Fruit fly (Drosophila melanogaster) whole organism, embryonic: ENCODE measurements around the gene UQCR-C1.
A peak's percentile ranks its signal among the peaks of the same experiment; 100 is the strongest.

ENCODE experiments used
- CG10147 ChIP-seq: fragments of 200-800 bp; sonication (Bioruptor generic); optimal IDR thresholded peaks from 2 replicates; lab custom pipeline; 2019; ENCODE audit warnings: missing biosample characterization, mild to moderate bottlenecking, missing genetic modification characterization, moderate library complexity
- CG10979 ChIP-seq: fragments of 200-800 bp; sonication (Bioruptor generic); optimal IDR thresholded peaks from 2 replicates; lab custom pipeline; 2018; ENCODE audit warnings: missing biosample characterization, mild to moderate bottlenecking, missing genetic modification characterization, moderate library complexity
- CG11085 ChIP-seq: fragments of 200-800 bp; sonication (Bioruptor generic); IDR thresholded peaks from 2 replicates; pipeline ENCODE4 v1.3.6; 2022; ENCODE audit warnings: missing biosample characterization, missing genetic modification characterization
- CG11456 ChIP-seq: fragments of 200-800 bp; sonication (Bioruptor generic); IDR thresholded peaks from 3 replicates; pipeline ENCODE4 v1.3.6; 2022; ENCODE audit warnings: missing biosample characterization, missing genetic modification characterization
- CG11696 ChIP-seq: fragments of 200-800 bp; sonication (Bioruptor generic); IDR thresholded peaks from 2 replicates; pipeline ENCODE4 v1.3.6; 2022; ENCODE audit warnings: missing biosample characterization, missing genetic modification characterization
- CG13296 ChIP-seq: fragments of 200-800 bp; sonication (Bioruptor generic); optimal IDR thresholded peaks from 3 replicates; lab custom pipeline; 2018; ENCODE audit warnings: missing biosample characterization, mild to moderate bottlenecking, missing genetic modification characterization
- CG13624 ChIP-seq: fragments of 200-800 bp; sonication (Bioruptor generic); optimal IDR thresholded peaks from 2 replicates; lab custom pipeline; 2016; ENCODE audit warnings: missing biosample characterization, missing genetic modification characterization
- CG1529 ChIP-seq: fragments of 200-800 bp; sonication (Bioruptor generic); optimal IDR thresholded peaks from 3 replicates; lab custom pipeline; 2018; ENCODE audit warnings: missing biosample characterization, missing genetic modification characterization
- CG1647 ChIP-seq: fragments of 200-800 bp; sonication (Bioruptor generic); optimal IDR thresholded peaks from 3 replicates; lab custom pipeline; 2016; ENCODE audit warnings: missing biosample characterization, missing genetic modification characterization
- CG17328 ChIP-seq: fragments of 200-800 bp; sonication (Bioruptor generic); IDR thresholded peaks from 2 replicates; pipeline ENCODE4 v1.3.6; 2022; ENCODE audit warnings: missing biosample characterization, missing genetic modification characterization
- CG17802 ChIP-seq: fragments of 200-800 bp; sonication (Bioruptor generic); optimal IDR thresholded peaks from 2 replicates; lab custom pipeline; 2018; ENCODE audit warnings: missing biosample characterization, mild to moderate bottlenecking, missing genetic modification characterization, moderate library complexity
- CG17829 ChIP-seq: fragments of 200-800 bp; optimal IDR thresholded peaks from 2 replicates; lab custom pipeline; 2019; ENCODE audit warnings: missing biosample characterization, mild to moderate bottlenecking, missing genetic modification characterization, moderate library complexity
- CG17912 ChIP-seq: fragments of 200-800 bp; sonication (Bioruptor generic); optimal IDR thresholded peaks from 2 replicates; lab custom pipeline; 2018; ENCODE audit warnings: missing biosample characterization, mild to moderate bottlenecking, missing genetic modification characterization
- CG18764 ChIP-seq: fragments of 200-800 bp; sonication (Bioruptor generic); optimal IDR thresholded peaks from 3 replicates; lab custom pipeline; 2016; ENCODE audit warnings: missing biosample characterization, missing genetic modification characterization
- CG2875 ChIP-seq: fragments of 200-800 bp; sonication (Bioruptor generic); optimal IDR thresholded peaks from 2 replicates; lab custom pipeline; 2017; ENCODE audit warnings: missing biosample characterization, mild to moderate bottlenecking, missing genetic modification characterization, missing genetic modification reagents
- CG31365 ChIP-seq: fragments of 200-800 bp; sonication (Bioruptor generic); optimal IDR thresholded peaks from 2 replicates; lab custom pipeline; 2018; ENCODE audit warnings: missing biosample characterization, mild to moderate bottlenecking, missing genetic modification characterization
- CG31441 ChIP-seq: fragments of 200-800 bp; sonication (Bioruptor generic); IDR thresholded peaks from 2 replicates; pipeline ENCODE4 v1.3.6; 2022; ENCODE audit warnings: missing biosample characterization, missing genetic modification characterization
- CG3163 ChIP-seq: fragments of 200-800 bp; sonication (Bioruptor generic); optimal IDR thresholded peaks from 3 replicates; lab custom pipeline; 2016; ENCODE audit warnings: missing biosample characterization, missing genetic modification characterization
- CG34224 ChIP-seq: fragments of 200-800 bp; sonication (Bioruptor generic); IDR thresholded peaks from 3 replicates; pipeline ENCODE4 v1.3.6; 2022; ENCODE audit warnings: missing biosample characterization, missing genetic modification characterization; ENCODE audit not compliant: partially characterized antibody
- CG6272 ChIP-seq: fragments of 200-800 bp; sonication (Bioruptor generic); IDR thresholded peaks from 2 replicates; pipeline ENCODE4 v1.3.6; 2022; ENCODE audit warnings: missing biosample characterization, missing genetic modification characterization
- CG7963 ChIP-seq: fragments of 200-800 bp; sonication (Bioruptor generic); IDR thresholded peaks from 3 replicates; pipeline ENCODE4 v1.3.6; 2022; ENCODE audit warnings: missing biosample characterization, missing genetic modification characterization; ENCODE audit not compliant: partially characterized antibody
- CG8089 ChIP-seq: fragments of 200-800 bp; sonication (Bioruptor generic); optimal IDR thresholded peaks from 3 replicates; lab custom pipeline; 2016; ENCODE audit warnings: missing biosample characterization, missing genetic modification characterization
- CG8281 ChIP-seq: fragments of 200-800 bp; sonication (Bioruptor generic); optimal IDR thresholded peaks from 2 replicates; lab custom pipeline; 2018; ENCODE audit warnings: missing biosample characterization, mild to moderate bottlenecking, missing genetic modification characterization, moderate library complexity
- CG8944 ChIP-seq: fragments of 200-800 bp; sonication (Bioruptor generic); optimal IDR thresholded peaks from 3 replicates; lab custom pipeline; 2016; ENCODE audit warnings: missing biosample characterization, missing genetic modification characterization
- CG9817 ChIP-seq: fragments of 200-800 bp; sonication (Bioruptor generic); optimal IDR thresholded peaks from 2 replicates; lab custom pipeline; 2018; ENCODE audit warnings: missing biosample characterization, mild to moderate bottlenecking, missing genetic modification characterization, moderate library complexity
- CrebB ChIP-seq: fragments of 200-800 bp; sonication (Bioruptor generic); optimal IDR thresholded peaks from 3 replicates; lab custom pipeline; 2018; ENCODE audit warnings: missing biosample characterization, mild to moderate bottlenecking, missing genetic modification characterization
- E2f2 ChIP-seq: fragments of 200-800 bp; sonication (Bioruptor generic); IDR thresholded peaks from 2 replicates; pipeline ENCODE4 v1.3.6; 2022; ENCODE audit warnings: missing biosample characterization, missing genetic modification characterization
- Gsc ChIP-seq: fragments of 200-800 bp; sonication (Bioruptor generic); IDR thresholded peaks from 2 replicates; pipeline ENCODE4 v1.3.6; 2022; ENCODE audit warnings: missing biosample characterization, missing genetic modification characterization
- HLHmδ ChIP-seq: fragments of 200-800 bp; sonication (Bioruptor generic); optimal IDR thresholded peaks from 2 replicates; lab custom pipeline; 2018; ENCODE audit warnings: missing biosample characterization, mild to moderate bottlenecking, missing genetic modification characterization, moderate library complexity
- MESR4 ChIP-seq: fragments of 200-800 bp; sonication (Bioruptor generic); optimal IDR thresholded peaks from 2 replicates; lab custom pipeline; 2018; ENCODE audit warnings: missing biosample characterization, mild to moderate bottlenecking, missing genetic modification characterization, moderate library complexity
- Med ChIP-seq: fragments of 200-800 bp; sonication (Bioruptor generic); peaks from one replicate; lab custom pipeline; 2016; ENCODE audit warnings: missing biosample characterization, missing genetic modification characterization, mild to moderate bottlenecking, inconsistent platforms, moderate library complexity
- Nf-YC ChIP-seq: fragments of 200-800 bp; optimal IDR thresholded peaks from 3 replicates; lab custom pipeline; 2019; ENCODE audit warnings: missing biosample characterization, mild to moderate bottlenecking, missing genetic modification characterization, moderate library complexity
- Pdp1 ChIP-seq, 2 experiments: fragments of 200-800 bp; sonication (Bioruptor generic); optimal IDR thresholded peaks; 3 replicates each; lab custom pipeline; 2016; ENCODE audit warnings: missing biosample characterization in 2 of 2, missing genetic modification characterization in 2 of 2, mild to moderate bottlenecking in 1 of 2, moderate library complexity in 1 of 2
- Scr ChIP-seq: fragments of 200-800 bp; sonication (Bioruptor generic); IDR thresholded peaks from 2 replicates; pipeline ENCODE4 v1.3.6; 2022; ENCODE audit warnings: missing biosample characterization, missing genetic modification characterization; ENCODE audit not compliant: partially characterized antibody
- amos ChIP-seq: fragments of 200-800 bp; sonication (Bioruptor generic); IDR thresholded peaks from 2 replicates; pipeline ENCODE4 v1.3.6; 2022; ENCODE audit warnings: missing biosample characterization, missing genetic modification characterization; ENCODE audit not compliant: partially characterized antibody
- cad ChIP-seq: fragments of >200 bp; optimal IDR thresholded peaks from 2 replicates; lab custom pipeline; 2017; ENCODE audit warnings: missing biosample characterization, missing genetic modification characterization
- crp ChIP-seq, 2 experiments: fragments of 200-800 bp; sonication (Bioruptor generic); optimal IDR thresholded peaks; 2 replicates in 1 of 2; 3 replicates in 1 of 2; lab custom pipeline; 2017; ENCODE audit warnings: missing biosample characterization in 2 of 2, missing genetic modification characterization in 2 of 2, mild to moderate bottlenecking in 1 of 2, moderate library complexity in 1 of 2
- dmrt11E ChIP-seq: fragments of 200-800 bp; sonication (Bioruptor generic); optimal IDR thresholded peaks from 3 replicates; lab custom pipeline; 2018; ENCODE audit warnings: missing biosample characterization, mild to moderate bottlenecking, missing genetic modification characterization, moderate library complexity
- emc ChIP-seq: fragments of 200-800 bp; sonication (Bioruptor generic); optimal IDR thresholded peaks from 2 replicates; lab custom pipeline; 2016; ENCODE audit warnings: missing biosample characterization, missing genetic modification characterization
- her ChIP-seq: fragments of 200-800 bp; sonication (Bioruptor generic); optimal IDR thresholded peaks from 2 replicates; lab custom pipeline; 2016; ENCODE audit warnings: missing biosample characterization, missing genetic modification characterization
- jigr1 ChIP-seq: fragments of 200-800 bp; sonication (Bioruptor generic); IDR thresholded peaks from 3 replicates; pipeline ENCODE4 v1.3.6; 2022; ENCODE audit warnings: missing biosample characterization, missing genetic modification characterization
- lab ChIP-seq: fragments of 200-800 bp; sonication (Bioruptor generic); optimal IDR thresholded peaks from 3 replicates; lab custom pipeline; 2017; ENCODE audit warnings: missing biosample characterization, missing genetic modification characterization, mild to moderate bottlenecking, moderate library complexity, missing genetic modification reagents
- lilli ChIP-seq: fragments of 200-800 bp; sonication (Bioruptor generic); optimal IDR thresholded peaks from 3 replicates; lab custom pipeline; 2016; ENCODE audit warnings: missing biosample characterization, missing genetic modification characterization
- mld ChIP-seq: fragments of 200-800 bp; sonication (Bioruptor generic); IDR thresholded peaks from 3 replicates; pipeline ENCODE4 v1.3.6; 2022; ENCODE audit warnings: missing biosample characterization, missing genetic modification characterization; ENCODE audit not compliant: partially characterized antibody
- pfk ChIP-seq: fragments of 200-800 bp; sonication (Bioruptor generic); optimal IDR thresholded peaks from 2 replicates; lab custom pipeline; 2018; ENCODE audit warnings: missing biosample characterization, mild to moderate bottlenecking, missing genetic modification characterization, moderate library complexity
- sc ChIP-seq, 3 experiments: fragments of >200 bp in 2 of 3; fragments of 200-800 bp in 1 of 3; sonication (Bioruptor generic) in 1 of 3; optimal IDR thresholded peaks; 2 replicates in 2 of 3; 3 replicates in 1 of 3; lab custom pipeline; 2017; ENCODE audit warnings: mild to moderate bottlenecking in 1 of 3, missing biosample characterization in 1 of 3, missing genetic modification characterization in 1 of 3, missing genetic modification reagents in 1 of 3
- schlank ChIP-seq: fragments of 200-800 bp; sonication (Bioruptor generic); optimal IDR thresholded peaks from 2 replicates; lab custom pipeline; 2018; ENCODE audit warnings: missing biosample characterization, mild to moderate bottlenecking, missing genetic modification characterization
- so ChIP-seq: fragments of 200-800 bp; sonication (Bioruptor generic); IDR thresholded peaks from 3 replicates; pipeline ENCODE4 v1.3.6; 2022; ENCODE audit warnings: missing biosample characterization, missing genetic modification characterization
- tll ChIP-seq, 2 experiments: fragments of 200-800 bp in 1 of 2; fragments of >200 bp in 1 of 2; sonication (Bioruptor generic) in 1 of 2; optimal IDR thresholded peaks; 2 replicates each; lab custom pipeline; 2017 to 2019; ENCODE audit warnings: missing biosample characterization in 2 of 2, missing genetic modification characterization in 2 of 2, mild to moderate bottlenecking in 1 of 2, moderate library complexity in 1 of 2

The UQCR-C1 gene

dm6 chr3R:14898280-14898756, 8.3 kb downstream of the UQCR-C1 start, which contains the start of the genes Nup93-2 and CG3817 (continued):
- TF ChIP-seq Pdp1 (GFP tag; optimal IDR thresholded peaks at IDR 0.05; lab: Kevin White, UChicago) (peak; percentile 68 to 76), CG18764 (GFP tag; lab: Kevin White, UChicago) (peak; percentile 7), CG31365 (tag; lab: Kevin White, UChicago) (no peak), CG7963 (GFP tag; lab: Robert Waterston, UW) (0 out of 3 replicates have a peak, but pooled peaks have one; percentile 45), Nf-YC (peak; percentile 72), cad (GFP tag; lab: Kevin White, UChicago) (no peak), CG3163 (GFP tag; lab: Kevin White, UChicago) (no peak), dmrt11E (tag; lab: Kevin White, UChicago) (peak; percentile 43), lilli (GFP tag; lab: Kevin White, UChicago) (peak; percentile 40), Gsc (0 out of 2 replicates have a peak, but pooled peaks have one; percentile 34), CG11456 (GFP tag; lab: Robert Waterston, UW) (peak; percentile 77; the same call in 2 of the 3 replicates), CG13624 (GFP tag; lab: Kevin White, UChicago) (peak; percentile 50), CG8281 (peak; percentile 54), CG10147 (no peak), E2f2 (GFP tag; lab: Robert Waterston, UW) (peak; percentile 43), CG9817 (tag; lab: Kevin White, UChicago) (peak; percentile 89), crp (GFP tag; optimal IDR thresholded peaks at IDR 0.05; lab: Kevin White, UChicago) (no peak), schlank (tag; lab: Kevin White, UChicago) (no peak), mld (GFP tag; lab: Robert Waterston, UW) (peak; percentile 28; the same call in 1 of the 3 replicates), amos (GFP tag; lab: Robert Waterston, UW) (peak; percentile 66), sc (optimal IDR thresholded peaks at IDR 0.05; lab: Kevin White, UChicago) (no peak), sc (GFP tag; optimal IDR thresholded peaks at IDR 0.05; lab: Kevin White, UChicago) (no peak), CG17912 (GFP tag; lab: Kevin White, UChicago) (no peak), CrebB (tag; lab: Kevin White, UChicago) (no peak), CG31441 (peak; percentile 77), so (no peak), CG17829 (tag; lab: Kevin White, UChicago) (peak; percentile 80), CG11696 (GFP tag; lab: Robert Waterston, UW) (0 out of 2 replicates have a peak, but pooled peaks have one; percentile 11), jigr1 (GFP tag; lab: Robert Waterston, UW) (no peak), pfk (no peak), tll (GFP tag; optimal IDR thresholded peaks at IDR 0.05; lab: Kevin White, UChicago) (no peak), CG17802 (tag; lab: Kevin White, UChicago) (no peak), lab (GFP tag; lab: Kevin White, UChicago) (peak; percentile 74), CG6272 (GFP tag; lab: Robert Waterston, UW) (peak; percentile 81), her (GFP tag; lab: Kevin White, UChicago) (no peak), emc (GFP tag; lab: Kevin White, UChicago) (no peak), CG13296 (GFP tag; lab: Kevin White, UChicago) (peak; percentile 75), Med (GFP tag; lab: Kevin White, UChicago) (peak; percentile 91), CG34224 (GFP tag; lab: Robert Waterston, UW) (no peak), Scr (peak; percentile 81), HLHmδ (GFP tag; lab: Kevin White, UChicago) (no peak), CG1647 (peak; percentile 18), CG8944 (GFP tag; lab: Kevin White, UChicago) (no peak), CG1529 (GFP tag; lab: Kevin White, UChicago) (no peak), CG11085 (GFP tag; lab: Robert Waterston, UW) (no peak), CG2875 (GFP tag; lab: Kevin White, UChicago) (no peak), CG8089 (GFP tag; lab: Kevin White, UChicago) (no peak), CG10979 (tag; lab: Kevin White, UChicago) (no peak), CG17328 (GFP tag; lab: Robert Waterston, UW) (no peak), MESR4 (GFP tag; lab: Kevin White, UChicago) (no peak)
